Worm (Caenorhabditis elegans): ENCODE results near the gene pin-2.

- TF ChIP-seq ztf-23 (GFP tag; IDR thresholded peaks at IDR 0.05) (no peak), flt-1 (GFP tag; IDR thresholded peaks at IDR 0.05) (no peak), tab-1 (GFP tag; IDR thresholded peaks at IDR 0.05) (no peak), ztf-29 (GFP tag; IDR thresholded peaks at IDR 0.05) (no peak), med-1 (GFP tag; optimal IDR thresholded peaks at IDR 0.05; ENCODE audit: insufficient read depth) (no peak)
These were observed 28.6 kb upstream of the pin-2 start, which contains the start of gene ZK897.10 for ce11 chrIV:12765067-12765466.
